Worm (Caenorhabditis elegans) whole organism, L4 larva: ENCODE data around the gene Y47D3A.13.

ENCODE experiments used
- D1046.2 ChIP-seq: fragments of 200-800 bp; sonication (Bioruptor generic); IDR thresholded peaks from 2 replicates; pipeline ENCODE4 v1.3.6; 2022; ENCODE audit warnings: missing genetic modification characterization, missing compliant biosample characterization
- F26F4.8 ChIP-seq: fragments of 200-800 bp; sonication (Bioruptor generic); conservative IDR thresholded peaks from 2 replicates; pipeline ENCODE4 v1.3.6; 2022; ENCODE audit warnings: missing genetic modification characterization, missing compliant biosample characterization
- F37D6.2 ChIP-seq: sonication (generic microtip); optimal IDR thresholded peaks from 2 replicates; lab custom pipeline; 2016; ENCODE audit warnings: mild to moderate bottlenecking, missing genetic modification characterization, missing compliant biosample characterization
- T20F7.1 ChIP-seq: fragments of 200-800 bp; sonication (Bioruptor generic); optimal IDR thresholded peaks from 2 replicates; lab custom pipeline; 2018; ENCODE audit warnings: mild to moderate bottlenecking, missing genetic modification characterization, missing compliant biosample characterization
- Y75B8A.6 ChIP-seq: fragments of 200-800 bp; sonication (Bioruptor generic); IDR thresholded peaks from 2 replicates; pipeline ENCODE4 v1.3.6; 2022; ENCODE audit warnings: missing genetic modification reagents, missing genetic modification characterization, missing compliant biosample characterization
- aly-2 ChIP-seq: sonication (generic microtip); optimal IDR thresholded peaks from 2 replicates; lab custom pipeline; 2018; ENCODE audit warnings: missing biosample characterization, missing genetic modification characterization
- ama-1 ChIP-seq: fragments of 150-350 bp; optimal IDR thresholded peaks from 2 replicates; lab custom pipeline; 2014; ENCODE audit warnings: inconsistent platforms, mixed read lengths
- attf-4 ChIP-seq: sonication (generic microtip); optimal IDR thresholded peaks from 3 replicates; lab custom pipeline; 2017; ENCODE audit warnings: missing biosample characterization, missing genetic modification characterization
- ceh-62 ChIP-seq: sonication (generic microtip); optimal IDR thresholded peaks from 2 replicates; lab custom pipeline; 2017; ENCODE audit warnings: missing biosample characterization, missing genetic modification characterization
- ceh-82 ChIP-seq: sonication (generic microtip); optimal IDR thresholded peaks from 2 replicates; lab custom pipeline; 2017; ENCODE audit warnings: missing biosample characterization, missing genetic modification characterization
- cey-2 ChIP-seq: sonication (generic microtip); optimal IDR thresholded peaks from 3 replicates; lab custom pipeline; 2017; ENCODE audit warnings: missing genetic modification characterization, mild to moderate bottlenecking, missing compliant biosample characterization, antibody characterized with exemption, borderline replicate concordance; ENCODE audit not compliant: insufficient read depth
- daf-16 ChIP-seq, 3 experiments: sonication (generic microtip); optimal IDR thresholded peaks; 2 replicates each; lab custom pipeline; 2016 to 2017; ENCODE audit warnings: missing genetic modification characterization in 3 of 3, missing genetic modification reagents in 3 of 3, mild to moderate bottlenecking in 2 of 3, missing compliant biosample characterization in 2 of 3, missing biosample characterization in 1 of 3, moderate library complexity in 1 of 3
- daf-19 ChIP-seq: fragments of 200-800 bp; sonication (Bioruptor generic); conservative IDR thresholded peaks from 2 replicates; pipeline ENCODE4 v1.3.6; 2022; ENCODE audit warnings: missing genetic modification characterization, missing compliant biosample characterization
- dmd-8 ChIP-seq: fragments of 200-800 bp; sonication (Bioruptor generic); IDR thresholded peaks from 2 replicates; pipeline ENCODE4 v1.3.6; 2022; ENCODE audit warnings: missing genetic modification characterization, missing compliant biosample characterization
- egl-43 ChIP-seq: fragments of 200-800 bp; sonication (Bioruptor generic); IDR thresholded peaks from 2 replicates; pipeline ENCODE4 v1.3.6; 2022; ENCODE audit warnings: missing genetic modification reagents, missing genetic modification characterization, missing compliant biosample characterization
- fos-1 ChIP-seq: fragments of 150-350 bp; optimal IDR thresholded peaks from 2 replicates; lab custom pipeline; 2014; ENCODE audit warnings: missing biosample characterization, missing genetic modification characterization
- hmg-1.1 ChIP-seq: fragments of 200-800 bp; sonication (Bioruptor generic); IDR thresholded peaks from 2 replicates; pipeline ENCODE4 v1.3.6; 2022; ENCODE audit warnings: missing genetic modification reagents, missing genetic modification characterization, missing compliant biosample characterization
- lin-1 ChIP-seq: fragments of 200-800 bp; sonication (Bioruptor generic); IDR thresholded peaks from 2 replicates; pipeline ENCODE4 v1.3.6; 2022; ENCODE audit warnings: missing genetic modification reagents, missing genetic modification characterization, missing compliant biosample characterization
- lin-15B ChIP-seq: fragments of 150-350 bp; sonication (generic microtip); optimal IDR thresholded peaks from 3 replicates; lab custom pipeline; 2014; ENCODE audit warnings: missing biosample characterization, missing genetic modification characterization
- lin-29 ChIP-seq: fragments of 200-800 bp; sonication (Bioruptor generic); IDR thresholded peaks from 2 replicates; pipeline ENCODE4 v1.3.6; 2022; ENCODE audit warnings: missing genetic modification reagents, missing genetic modification characterization, missing compliant biosample characterization
- lir-3 ChIP-seq: sonication (generic microtip); optimal IDR thresholded peaks from 2 replicates; lab custom pipeline; 2016; ENCODE audit warnings: mild to moderate bottlenecking, missing genetic modification characterization, missing compliant biosample characterization
- lsy-2 ChIP-seq, 2 experiments: fragments of 150-350 bp in 1 of 2; sonication (generic microtip) in 1 of 2; optimal IDR thresholded peaks; 2 replicates each; lab custom pipeline; 2014 to 2017; ENCODE audit warnings: missing biosample characterization in 2 of 2, missing genetic modification characterization in 2 of 2
- madf-5 ChIP-seq, 2 experiments: fragments of 200-800 bp; sonication (Bioruptor generic); IDR thresholded peaks; 2 replicates each; pipeline ENCODE4 v1.3.6; 2022; ENCODE audit warnings: missing compliant biosample characterization in 2 of 2, missing genetic modification characterization in 2 of 2
- mdl-1 ChIP-seq, 2 experiments: fragments of 150-350 bp in 1 of 2; sonication (generic microtip) in 1 of 2; optimal IDR thresholded peaks; 2 replicates each; lab custom pipeline; 2014 to 2017; ENCODE audit warnings: missing biosample characterization in 2 of 2, missing genetic modification characterization in 2 of 2
- mep-1 ChIP-seq: fragments of 150-350 bp; sonication (generic microtip); optimal IDR thresholded peaks from 3 replicates; lab custom pipeline; 2014; ENCODE audit warnings: missing biosample characterization, missing genetic modification characterization
- mes-2 ChIP-seq: sonication (generic microtip); optimal IDR thresholded peaks from 2 replicates; lab custom pipeline; 2016; ENCODE audit warnings: missing genotype, mild to moderate bottlenecking, missing genetic modification characterization, missing compliant biosample characterization; ENCODE audit not compliant: poor library complexity, severe bottlenecking
- mxl-2 ChIP-seq: fragments of 200-800 bp; sonication (Bioruptor generic); conservative IDR thresholded peaks from 2 replicates; pipeline ENCODE4 v1.3.6; 2022; ENCODE audit warnings: missing genetic modification reagents, missing genetic modification characterization, missing compliant biosample characterization
- nhr-10 ChIP-seq: fragments of 150-350 bp; optimal IDR thresholded peaks from 2 replicates; lab custom pipeline; 2014; ENCODE audit warnings: missing biosample characterization, missing genetic modification characterization
- nhr-102 ChIP-seq: sonication (generic microtip); optimal IDR thresholded peaks from 2 replicates; lab custom pipeline; 2016; ENCODE audit warnings: mild to moderate bottlenecking, missing genetic modification characterization, moderate library complexity, missing compliant biosample characterization
- nhr-25 ChIP-seq: sonication (generic microtip); optimal IDR thresholded peaks from 2 replicates; lab custom pipeline; 2017; ENCODE audit warnings: missing genetic modification characterization, mild to moderate bottlenecking, missing compliant biosample characterization, antibody characterized with exemption, moderate library complexity, borderline replicate concordance; ENCODE audit not compliant: insufficient read depth
- nhr-42 ChIP-seq: fragments of 200-800 bp; sonication (Bioruptor generic); IDR thresholded peaks from 2 replicates; pipeline ENCODE4 v1.3.6; 2022; ENCODE audit warnings: missing genetic modification characterization, missing compliant biosample characterization
- nhr-48 ChIP-seq: sonication (generic microtip); optimal IDR thresholded peaks from 2 replicates; lab custom pipeline; 2016; ENCODE audit warnings: mild to moderate bottlenecking, missing genetic modification characterization, missing compliant biosample characterization
- nhr-6 ChIP-seq: fragments of 150-350 bp; optimal IDR thresholded peaks from 2 replicates; lab custom pipeline; 2014; ENCODE audit warnings: missing biosample characterization, missing genetic modification characterization
- pha-4 ChIP-seq, 2 experiments: fragments of 150-350 bp in 1 of 2; fragments of 200-800 bp in 1 of 2; sonication (Bioruptor generic) in 1 of 2; IDR thresholded peaks in 1 of 2; optimal IDR thresholded peaks in 1 of 2; 2 replicates each; pipeline versions ENCODE4 v1.3.6 to Lab custom; 2014 to 2022; ENCODE audit warnings: missing genetic modification characterization in 2 of 2, missing genetic modification reagents in 2 of 2, missing biosample characterization in 1 of 2, missing compliant biosample characterization in 1 of 2
- php-3 ChIP-seq: fragments of 200-800 bp; sonication (Bioruptor generic); IDR thresholded peaks from 2 replicates; pipeline ENCODE4 v1.3.6; 2022; ENCODE audit warnings: missing genetic modification reagents, missing genetic modification characterization, missing compliant biosample characterization
- pqm-1 ChIP-seq: sonication (generic microtip); optimal IDR thresholded peaks from 2 replicates; lab custom pipeline; 2017; ENCODE audit warnings: missing biosample characterization, missing genetic modification characterization
- unc-130 ChIP-seq: sonication (generic microtip); optimal IDR thresholded peaks from 2 replicates; lab custom pipeline; 2016; ENCODE audit warnings: missing genetic modification reagents, missing genetic modification characterization, missing compliant biosample characterization
- unc-39 ChIP-seq: sonication (generic microtip); optimal IDR thresholded peaks from 2 replicates; lab custom pipeline; 2017; ENCODE audit warnings: missing biosample characterization, missing genetic modification characterization
- unc-62 ChIP-seq, 3 experiments: fragments of 150-350 bp in 1 of 3; sonication (generic microtip); optimal IDR thresholded peaks in 2 of 3; peaks in 1 of 3; 1 replicate in 1 of 3; 2 replicates in 2 of 3; lab custom pipeline; 2014 to 2017; ENCODE audit warnings: missing biosample characterization in 3 of 3, missing genetic modification characterization in 3 of 3, missing genetic modification reagents in 3 of 3, missing genotype in 1 of 3
- zag-1 ChIP-seq: fragments of 150-350 bp; optimal IDR thresholded peaks from 2 replicates; lab custom pipeline; 2014; ENCODE audit warnings: missing biosample characterization, missing genetic modification characterization
- zfp-2 ChIP-seq: sonication (generic microtip); optimal IDR thresholded peaks from 2 replicates; lab custom pipeline; 2016; ENCODE audit warnings: mild to moderate bottlenecking, missing genetic modification characterization, missing compliant biosample characterization
- zfp-3 ChIP-seq: fragments of 200-800 bp; sonication (Bioruptor generic); conservative IDR thresholded peaks from 2 replicates; pipeline ENCODE4 v1.3.6; 2022; ENCODE audit warnings: missing genetic modification reagents, missing genetic modification characterization, missing compliant biosample characterization
- zip-2 ChIP-seq: fragments of 150-350 bp; optimal IDR thresholded peaks from 2 replicates; lab custom pipeline; 2014; ENCODE audit warnings: missing biosample characterization, missing genetic modification characterization
- ztf-7 ChIP-seq: fragments of 150-350 bp; optimal IDR thresholded peaks from 2 replicates; lab custom pipeline; 2014; ENCODE audit warnings: missing biosample characterization, missing genetic modification characterization

Y47D3A.13 gene

DNA sequence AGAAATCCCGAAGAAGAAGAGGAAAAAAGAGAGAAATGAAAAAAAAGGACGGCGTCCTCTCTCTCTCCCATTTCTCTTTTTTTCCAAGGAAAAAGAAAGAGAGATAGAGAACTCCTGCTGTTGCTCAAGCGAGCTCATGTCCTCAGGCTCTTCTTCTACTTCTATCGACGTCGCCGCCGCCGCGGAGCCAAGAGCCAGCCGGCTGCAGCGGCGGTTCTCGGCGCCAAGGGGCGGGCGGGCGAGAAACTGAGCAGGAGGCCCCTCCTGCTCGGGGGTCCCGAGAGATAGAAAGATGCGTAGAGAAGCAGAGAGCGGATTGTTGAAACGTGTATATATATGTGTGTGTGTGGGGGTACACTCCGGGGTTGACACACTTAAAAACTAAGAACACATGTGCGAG lies 20.9 kb downstream of the Y47D3A.13 start (continued):
- TF ChIP-seq zfp-3 (no peak), lin-29 (GFP tag; lab: Robert Waterston, UW) (no peak), F26F4.8 (no peak), lin-15B (tag; lab: Kevin White, UChicago) (no peak), daf-16 (GFP tag; optimal IDR thresholded peaks at IDR 0.05; lab: Kevin White, UChicago) (no peak), daf-16 (tag; optimal IDR thresholded peaks at IDR 0.05; lab: Kevin White, UChicago) (no peak), nhr-6 (tag; lab: Kevin White, UChicago) (no peak), zfp-2 (no peak), madf-5 (GFP tag; IDR thresholded peaks at IDR 0.05; lab: Robert Waterston, UW) (no peak), ztf-7 (no peak), zag-1 (tag; lab: Kevin White, UChicago) (no peak), php-3 (GFP tag; lab: Robert Waterston, UW) (no peak), ama-1 (lab: Kevin White, UChicago) (no peak), Y75B8A.6 (GFP tag; lab: Robert Waterston, UW) (no peak), D1046.2 (GFP tag; lab: Robert Waterston, UW) (no peak), zip-2 (tag; lab: Kevin White, UChicago) (no peak), cey-2 (no peak), unc-62 (GFP tag; optimal IDR thresholded peaks at IDR 0.05 in 1 of 2; lab: Kevin White, UChicago) (peak in 1 of 2 experiments; percentile 99), unc-62 (tag; optimal IDR thresholded peaks at IDR 0.05; lab: Kevin White, UChicago) (no peak), unc-130 (GFP tag; lab: Kevin White, UChicago) (no peak)

- no peak for TF ChIP-seq nhr-42
- no peak for TF ChIP-seq zag-1 (tag; lab: Kevin White, UChicago)
- TF ChIP-seq pqm-1 (tag; lab: Kevin White, UChicago) = no peak
- no peak for TF ChIP-seq ceh-62 (tag; lab: Kevin White, UChicago)
- TF ChIP-seq lsy-2 (tag; optimal IDR thresholded peaks at IDR 0.05; lab: Kevin White, UChicago) = peak in 1 of 2 experiments; percentile 40
- TF ChIP-seq hmg-1.1 = 0 out of 2 replicates have a peak, but pooled peaks have one; percentile 31
- peak; percentile 34 for TF ChIP-seq mep-1
- TF ChIP-seq F37D6.2 (tag; lab: Kevin White, UChicago) = no peak
- TF ChIP-seq mes-2 = no peak
- TF ChIP-seq unc-62 (GFP tag; optimal IDR thresholded peaks at IDR 0.05 in 1 of 2; lab: Kevin White, UChicago) = peak in 1 of 2 experiments; percentile 95
- no peak for TF ChIP-seq unc-62 (tag; optimal IDR thresholded peaks at IDR 0.05; lab: Kevin White, UChicago)
- TF ChIP-seq mdl-1 (tag; optimal IDR thresholded peaks at IDR 0.05; lab: Kevin White, UChicago) = peak in 1 of 2 experiments; percentile 43
- TF ChIP-seq, all 104 proteins: peak for 5
Observed at ce11 chrIII:11200879-11201518, 22.9 kb downstream of the Y47D3A.13 start.

- TF ChIP-seq dmd-8 (no peak), lin-29 (GFP tag; lab: Robert Waterston, UW) (no peak), unc-39 (no peak), mxl-2 (no peak), daf-19 (GFP tag; lab: Robert Waterston, UW) (no peak), T20F7.1 (no peak), ama-1 (lab: Kevin White, UChicago) (no peak), nhr-102 (no peak), mes-2 (peak; percentile 9), attf-4 (no peak), nhr-48 (tag; lab: Kevin White, UChicago) (no peak), aly-2 (tag; lab: Kevin White, UChicago) (no peak), zfp-3 (no peak), hmg-1.1 (peak; percentile 26; the same call in 1 of the 2 replicates), ceh-82 (tag; lab: Kevin White, UChicago) (no peak), nhr-25 (tag; lab: Kevin White, UChicago) (no peak), lin-1 (GFP tag; lab: Robert Waterston, UW) (peak; percentile 51; the same call in 1 of the 2 replicates), nhr-6 (tag; lab: Kevin White, UChicago) (no peak), madf-5 (GFP tag; IDR thresholded peaks at IDR 0.05; lab: Robert Waterston, UW) (no peak), lir-3 (no peak), pha-4 (GFP tag; IDR thresholded peaks at IDR 0.05; lab: Robert Waterston, UW) (no peak), pha-4 (tag; optimal IDR thresholded peaks at IDR 0.05; lab: Kevin White, UChicago) (no peak), D1046.2 (GFP tag; lab: Robert Waterston, UW) (no peak), egl-43 (GFP tag; lab: Robert Waterston, UW) (no peak), fos-1 (tag; lab: Kevin White, UChicago) (no peak), cey-2 (no peak), nhr-10 (no peak)
Observed at ce11 chrIII:11197327-11197726, 26.6 kb downstream of the Y47D3A.13 start.
